Worm (Caenorhabditis elegans): ENCODE results near the gene nmgp-1.

Gene nmgp-1

ce11 chrII:6250782-6251461 lies 9.7 kb upstream of the nmgp-1 start, which contains the start of gene phb-2 (continued):
- TF ChIP-seq nhr-11 (tag; optimal IDR thresholded peaks at IDR 0.05) (peak; percentile 41), daf-16 (GFP tag; optimal IDR thresholded peaks at IDR 0.05) (no peak), daf-16 (tag; optimal IDR thresholded peaks at IDR 0.05) (peak; percentile 83), php-3 (GFP tag; IDR thresholded peaks at IDR 0.05) (0 out of 2 replicates have a peak, but pooled peaks have one; percentile 34), F10B5.3 (tag; optimal IDR thresholded peaks at IDR 0.05) (no peak), vab-7 (GFP tag; IDR thresholded peaks at IDR 0.05) (0 out of 2 replicates have a peak, but pooled peaks have one; percentile 33), unc-39 (tag; optimal IDR thresholded peaks at IDR 0.05) (no peak), lin-39 (tag; optimal IDR thresholded peaks at IDR 0.05) (no peak), gei-8 (GFP tag; optimal IDR thresholded peaks at IDR 0.05) (no peak), nhr-111 (GFP tag; optimal IDR thresholded peaks at IDR 0.05) (no peak), pqm-1 (tag; optimal IDR thresholded peaks at IDR 0.05) (no peak), T20F7.1 (GFP tag; optimal IDR thresholded peaks at IDR 0.05) (peak; percentile 67), F49E8.2 (tag; optimal IDR thresholded peaks at IDR 0.05; ENCODE audit: borderline replicate concordance) (no peak), dpl-1 (GFP tag; optimal IDR thresholded peaks at IDR 0.05) (peak; percentile 94), zag-1 (tag; optimal IDR thresholded peaks at IDR 0.05) (no peak), nhr-42 (GFP tag; IDR thresholded peaks at IDR 0.05) (no peak), ces-1 (GFP tag; optimal IDR thresholded peaks at IDR 0.05) (no peak), ctbp-1 (GFP tag; IDR thresholded peaks at IDR 0.05) (no peak), Y48G9A.11 (GFP tag; IDR thresholded peaks at IDR 0.05) (no peak), snpc-1.2 (GFP tag; IDR thresholded peaks at IDR 0.05) (no peak), fkh-10 (GFP tag; optimal IDR thresholded peaks at IDR 0.05) (no peak), ceh-28 (tag; optimal IDR thresholded peaks at IDR 0.05) (no peak), hlh-11 (tag; optimal IDR thresholded peaks at IDR 0.05) (peak; percentile 53), mdl-1 (tag; optimal IDR thresholded peaks at IDR 0.05) (peak in 1 of 2 experiments; percentile 0), nhr-76 (tag; optimal IDR thresholded peaks at IDR 0.05) (no peak), nhr-28 (tag; optimal IDR thresholded peaks at IDR 0.05) (peak; percentile 77), egl-27 (tag; optimal IDR thresholded peaks at IDR 0.05) (no peak), Y5F2A.4 (GFP tag; optimal IDR thresholded peaks at IDR 0.05) (no peak), ztf-7 (tag; optimal IDR thresholded peaks at IDR 0.05) (no peak), spr-3 (GFP tag; optimal IDR thresholded peaks at IDR 0.05) (no peak), mep-1 (tag; optimal IDR thresholded peaks at IDR 0.05) (peak; percentile 76), lin-1 (GFP tag; IDR thresholded peaks at IDR 0.05) (no peak), set-16 (GFP tag; IDR thresholded peaks at IDR 0.05) (no peak), mxl-3 (GFP tag; optimal IDR thresholded peaks at IDR 0.05) (no peak), sdz-12 (GFP tag; optimal IDR thresholded peaks at IDR 0.05) (no peak), tra-1 (GFP tag; IDR thresholded peaks at IDR 0.05) (no peak), T26A8.4 (GFP tag; IDR thresholded peaks at IDR 0.05) (peak; percentile 70), hmg-1.1 (GFP tag; IDR thresholded peaks at IDR 0.05) (peak; percentile 77), rbr-2 (tag; optimal IDR thresholded peaks at IDR 0.05) (peak; percentile 68), nhr-102 (tag; optimal IDR thresholded peaks at IDR 0.05) (peak; percentile 23), lsy-2 (tag; optimal IDR thresholded peaks at IDR 0.05) (peak; percentile 27 to 89), mes-2 (tag; optimal IDR thresholded peaks at IDR 0.05; ENCODE audit: poor library complexity, severe bottlenecking) (peak; percentile 87), tag-97 (GFP tag; IDR thresholded peaks at IDR 0.05) (no peak), nhr-25 (tag; optimal IDR thresholded peaks at IDR 0.05; ENCODE audit: borderline replicate concordance, insufficient read depth) (peak; percentile 54), nhr-6 (tag; optimal IDR thresholded peaks at IDR 0.05) (peak; percentile 79), cey-2 (tag; optimal IDR thresholded peaks at IDR 0.05; ENCODE audit: borderline replicate concordance, insufficient read depth) (no peak), pha-4 (GFP tag; IDR thresholded peaks at IDR 0.05) (peak; percentile 48; the same call in 1 of the 2 replicates), pha-4 (tag; optimal IDR thresholded peaks at IDR 0.05) (peak; percentile 80), dmd-6 (GFP tag; IDR thresholded peaks at IDR 0.05) (peak; percentile 38), zip-11 (GFP tag; IDR thresholded peaks at IDR 0.05) (no peak)

Data from whole organism, L4 larva.